Worm (Caenorhabditis elegans): ENCODE measurements around the gene pho-1.

- TF ChIP-seq elt-1 (tag; optimal IDR thresholded peaks at IDR 0.05; ENCODE audit: borderline replicate concordance, insufficient read depth) (no peak), ceh-83 (GFP tag; optimal IDR thresholded peaks at IDR 0.05) (no peak), ztf-11 (tag; optimal IDR thresholded peaks at IDR 0.05) (no peak), pha-4 (tag; optimal IDR thresholded peaks at IDR 0.05) (no peak), unc-62 (GFP tag; optimal IDR thresholded peaks at IDR 0.05) (no peak), lsy-2 (tag; optimal IDR thresholded peaks at IDR 0.05) (no peak), zip-8 (tag; optimal IDR thresholded peaks at IDR 0.05) (no peak)
These were observed 49.4 kb upstream of the pho-1 start, which contains the start of gene gur-5 for ce11 chrII:5285029-5285428.

Measured in whole organism, mixed stage, embryonic.